Worm (Caenorhabditis elegans) whole organism, young adult: Measurements from ENCODE around the gene nhr-142.

Source experiments
- nhr-27 ChIP-seq: fragments of 200-800 bp; sonication (Bioruptor generic); optimal IDR thresholded peaks from 2 replicates; lab custom pipeline; 2018; ENCODE audit warnings: mild to moderate bottlenecking, missing genetic modification characterization, moderate library complexity, missing compliant biosample characterization
- rec-8 ChIP-seq, 2 experiments: sonication (generic microtip); optimal IDR thresholded peaks; 2 replicates each; lab custom pipeline; 2016; ENCODE audit warnings: mild to moderate bottlenecking in 2 of 2, missing genetic modification characterization in 2 of 2, missing genetic modification reagents in 2 of 2, missing genotype in 2 of 2, missing biosample characterization in 1 of 2, missing compliant biosample characterization in 1 of 2, moderate library complexity in 1 of 2

DNA sequence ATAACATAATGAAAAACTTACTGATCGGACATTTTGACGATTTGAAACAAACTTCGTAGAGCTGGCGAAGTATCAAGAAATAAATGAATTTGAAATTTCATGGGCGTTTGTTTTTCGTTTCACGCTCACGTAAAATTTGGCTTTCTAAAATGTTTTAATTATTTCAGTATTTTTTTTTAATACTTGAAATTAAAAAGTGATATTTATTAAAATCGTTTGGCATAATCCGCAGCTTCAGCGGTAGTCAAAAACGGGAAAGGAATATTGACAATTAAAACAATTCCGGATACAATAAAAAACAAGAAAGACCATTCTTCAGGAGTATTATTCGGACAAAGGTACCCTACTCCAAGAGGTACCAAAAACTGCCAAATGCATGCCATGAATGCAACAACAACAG is 7.7 kb downstream of the nhr-142 start, which contains the start of gene fbxa-183:
- TF ChIP-seq rec-8 (tag; optimal IDR thresholded peaks at IDR 0.05; lab: Kevin White, UChicago) = no peak
- no peak for TF ChIP-seq nhr-27 (tag; lab: Kevin White, UChicago)
